Worm (Caenorhabditis elegans) whole organism, L1 larva: ENCODE results near the gene ver-3.
A peak's percentile ranks its signal among the peaks of the same experiment; 100 is the strongest.

ENCODE experiments used
- C04F5.9 ChIP-seq: sonication (generic microtip); optimal IDR thresholded peaks from 2 replicates; lab custom pipeline; 2016; ENCODE audit warnings: missing genetic modification characterization, missing compliant biosample characterization
- F16B12.6 ChIP-seq: fragments of 150-350 bp; optimal IDR thresholded peaks from 2 replicates; lab custom pipeline; 2014; ENCODE audit warnings: missing biosample characterization, missing genetic modification characterization
- ama-1 ChIP-seq: fragments of 150-350 bp; optimal IDR thresholded peaks from 2 replicates; lab custom pipeline; 2014
- blmp-1 ChIP-seq: fragments of 150-350 bp; optimal IDR thresholded peaks from 2 replicates; lab custom pipeline; 2014; ENCODE audit warnings: missing biosample characterization, missing genetic modification characterization
- ceh-8 ChIP-seq: fragments of 200-800 bp; sonication (Bioruptor generic); optimal IDR thresholded peaks from 2 replicates; lab custom pipeline; 2018; ENCODE audit warnings: mild to moderate bottlenecking, missing genetic modification characterization, moderate library complexity, missing compliant biosample characterization
- ceh-82 ChIP-seq, 3 experiments: fragments of 150-350 bp in 1 of 3; sonication (generic microtip) in 2 of 3; optimal IDR thresholded peaks; 2 replicates each; lab custom pipeline; 2014 to 2017; ENCODE audit warnings: missing biosample characterization in 3 of 3, missing genetic modification characterization in 3 of 3
- efl-1 ChIP-seq, 4 experiments: fragments of 150-350 bp; optimal IDR thresholded peaks in 3 of 4; peaks in 1 of 4; 1 replicate in 1 of 4; 2 replicates in 3 of 4; lab custom pipeline; 2014; ENCODE audit warnings: missing biosample characterization in 2 of 4, missing genetic modification characterization in 2 of 4, missing genetic modification reagents in 2 of 4
- efl-3 ChIP-seq: fragments of 200-800 bp; sonication (Bioruptor generic); optimal IDR thresholded peaks from 2 replicates; lab custom pipeline; 2018; ENCODE audit warnings: mild to moderate bottlenecking, missing genetic modification characterization, missing compliant biosample characterization
- elt-3 ChIP-seq, 6 experiments: fragments of 150-350 bp in 1 of 6; sonication (generic microtip); optimal IDR thresholded peaks; 2 replicates each; lab custom pipeline; 2017 to 2018; ENCODE audit warnings: missing biosample characterization in 6 of 6, missing genetic modification characterization in 6 of 6, inconsistent platforms in 1 of 6
- grh-1 ChIP-seq: fragments of 200-800 bp; sonication (Bioruptor generic); IDR thresholded peaks from 2 replicates; pipeline ENCODE4 v1.3.6; 2022; ENCODE audit warnings: missing genetic modification reagents, missing genetic modification characterization, missing compliant biosample characterization
- jun-1 ChIP-seq: fragments of 150-350 bp; optimal IDR thresholded peaks from 2 replicates; lab custom pipeline; 2014; ENCODE audit warnings: missing biosample characterization, missing genetic modification reagents, missing genetic modification characterization
- lin-14 ChIP-seq: fragments of 200-800 bp; sonication (Bioruptor generic); optimal IDR thresholded peaks from 2 replicates; lab custom pipeline; 2018; ENCODE audit warnings: mild to moderate bottlenecking, missing genetic modification characterization, moderate library complexity, missing compliant biosample characterization
- lin-35 ChIP-seq, 2 experiments: fragments of 150-350 bp; optimal IDR thresholded peaks; 2 replicates each; lab custom pipeline; 2014; ENCODE audit warnings: missing biosample characterization in 2 of 2, missing genetic modification characterization in 2 of 2, missing genetic modification reagents in 2 of 2
- lin-39 ChIP-seq: fragments of 150-350 bp; optimal IDR thresholded peaks from 2 replicates; lab custom pipeline; 2014; ENCODE audit warnings: missing biosample characterization, missing genetic modification reagents, missing genetic modification characterization
- lsy-2 ChIP-seq, 2 experiments: fragments of 150-350 bp; optimal IDR thresholded peaks; 2 replicates each; lab custom pipeline; 2014; ENCODE audit warnings: missing biosample characterization in 2 of 2, missing genetic modification characterization in 2 of 2
- mdl-1 ChIP-seq, 2 experiments: fragments of 150-350 bp; optimal IDR thresholded peaks; 2 replicates each; lab custom pipeline; 2014 to 2017; ENCODE audit warnings: missing biosample characterization in 2 of 2, missing genetic modification characterization in 2 of 2, inconsistent platforms in 1 of 2
- mep-1 ChIP-seq: fragments of 150-350 bp; optimal IDR thresholded peaks from 2 replicates; lab custom pipeline; 2014; ENCODE audit warnings: missing biosample characterization, missing genetic modification characterization
- nhr-19 ChIP-seq: fragments of 200-800 bp; sonication (Bioruptor generic); conservative IDR thresholded peaks from 2 replicates; pipeline ENCODE4 v1.3.6; 2022; ENCODE audit warnings: missing genetic modification characterization, missing compliant biosample characterization
- nhr-20 ChIP-seq: sonication (generic microtip); optimal IDR thresholded peaks from 2 replicates; lab custom pipeline; 2016; ENCODE audit warnings: mild to moderate bottlenecking, missing genetic modification characterization, missing compliant biosample characterization
- nhr-71 ChIP-seq: sonication (generic microtip); optimal IDR thresholded peaks from 2 replicates; lab custom pipeline; 2016; ENCODE audit warnings: mild to moderate bottlenecking, missing genetic modification characterization, moderate library complexity, missing compliant biosample characterization
- nhr-77 ChIP-seq: fragments of 150-350 bp; optimal IDR thresholded peaks from 2 replicates; lab custom pipeline; 2014; ENCODE audit warnings: missing biosample characterization, missing genetic modification characterization
- nhr-85 ChIP-seq: sonication (generic microtip); peaks from one replicate; lab custom pipeline; 2016; ENCODE audit warnings: missing genetic modification characterization, inconsistent platforms, missing compliant biosample characterization
- nhr-90 ChIP-seq: sonication (generic microtip); optimal IDR thresholded peaks from 2 replicates; lab custom pipeline; 2016; ENCODE audit warnings: mild to moderate bottlenecking, missing genetic modification characterization, missing compliant biosample characterization; ENCODE audit not compliant: poor library complexity
- rnt-1 ChIP-seq: sonication (generic microtip); optimal IDR thresholded peaks from 2 replicates; lab custom pipeline; 2016; ENCODE audit warnings: mild to moderate bottlenecking, missing genetic modification characterization, moderate library complexity, missing compliant biosample characterization
- snu-23 ChIP-seq: sonication (generic microtip); optimal IDR thresholded peaks from 2 replicates; lab custom pipeline; 2016; ENCODE audit warnings: missing genetic modification characterization, missing compliant biosample characterization
- swsn-7 ChIP-seq: sonication (generic microtip); optimal IDR thresholded peaks from 2 replicates; lab custom pipeline; 2016; ENCODE audit warnings: missing genetic modification characterization, missing compliant biosample characterization
- tbx-2 ChIP-seq: sonication (generic microtip); optimal IDR thresholded peaks from 2 replicates; lab custom pipeline; 2016; ENCODE audit warnings: missing genetic modification characterization, missing compliant biosample characterization
- unc-86 ChIP-seq: sonication (generic microtip); optimal IDR thresholded peaks from 2 replicates; lab custom pipeline; 2016; ENCODE audit warnings: missing genetic modification characterization, missing compliant biosample characterization
- vab-15 ChIP-seq: sonication (generic microtip); optimal IDR thresholded peaks from 2 replicates; lab custom pipeline; 2017; ENCODE audit warnings: missing genotype, mild to moderate bottlenecking, missing genetic modification characterization, missing compliant biosample characterization
- xbp-1 ChIP-seq: sonication (generic microtip); optimal IDR thresholded peaks from 2 replicates; lab custom pipeline; 2016; ENCODE audit warnings: missing genetic modification characterization, missing compliant biosample characterization
- ztf-11 ChIP-seq, 2 experiments: sonication (generic microtip); optimal IDR thresholded peaks; 2 replicates each; lab custom pipeline; 2016 to 2017; ENCODE audit warnings: missing genetic modification characterization in 2 of 2, missing biosample characterization in 1 of 2, missing compliant biosample characterization in 1 of 2

ver-3 gene

ce11 chrX:11008954-11009353 lies 16.7 kb downstream of the ver-3 start, which contains the start of gene ttr-31:
TSS of gene ttr-31 (minus strand) at chrX:11009054.
- TF ChIP-seq lin-14 (peak; percentile 21), ztf-11 (tag; optimal IDR thresholded peaks at IDR 0.05; lab: Kevin White, UChicago) (no peak), elt-3 (tag; optimal IDR thresholded peaks at IDR 0.05; lab: Kevin White, UChicago) (peak in 1 of 6 experiments; percentile 7), nhr-85 (tag; lab: Kevin White, UChicago) (peak; percentile 66), unc-86 (tag; lab: Kevin White, UChicago) (no peak)

ce11 chrX:11010565-11010964 lies 18.3 kb downstream of the ver-3 start, which contains the start of gene F58A3.4:
TSS of gene F58A3.4 (minus strand) at chrX:11010665.
- no peak for TF ChIP-seq nhr-77 (tag; lab: Kevin White, UChicago)
- TF ChIP-seq rnt-1 (tag; lab: Kevin White, UChicago) = no peak
- TF ChIP-seq ama-1 (lab: Kevin White, UChicago) = no peak
- TF ChIP-seq nhr-85 (tag; lab: Kevin White, UChicago) = no peak
- no peak for TF ChIP-seq unc-86 (tag; lab: Kevin White, UChicago)
- TF ChIP-seq ceh-8 = no peak
- no peak for TF ChIP-seq vab-15 (tag; lab: Kevin White, UChicago)
- no peak for TF ChIP-seq xbp-1 (tag; lab: Kevin White, UChicago)

ce11 chrX:11012337-11012736 lies 20.1 kb downstream of the ver-3 start, which contains the start of gene F58A3.3:
TSS of gene F58A3.3 (plus strand) at chrX:11012637.
- no peak for TF ChIP-seq swsn-7 (tag; lab: Kevin White, UChicago)
- no peak for TF ChIP-seq efl-1 (optimal IDR thresholded peaks at IDR 0.05; lab: Kevin White, UChicago)
- TF ChIP-seq efl-1 (GFP tag; optimal IDR thresholded peaks at IDR 0.05 in 1 of 2; lab: Kevin White, UChicago) = no peak
- TF ChIP-seq F16B12.6 (tag; lab: Kevin White, UChicago) = no peak
- no peak for TF ChIP-seq lin-39
- TF ChIP-seq mdl-1 (tag; optimal IDR thresholded peaks at IDR 0.05; lab: Kevin White, UChicago) = no peak
- TF ChIP-seq lin-14 = peak; percentile 19
- TF ChIP-seq lin-35 (GFP tag; optimal IDR thresholded peaks at IDR 0.05; lab: Kevin White, UChicago) = no peak
- peak; percentile 2 for TF ChIP-seq blmp-1
- TF ChIP-seq, all 84 proteins: peak for 2

ce11 chrX:11014394-11015280 lies 22.4 kb downstream of the ver-3 start:
- TF ChIP-seq blmp-1 = peak; percentile 80
- peak in 1 of 2 experiments; percentile 26 for TF ChIP-seq lin-35 (GFP tag; optimal IDR thresholded peaks at IDR 0.05; lab: Kevin White, UChicago)
- TF ChIP-seq rnt-1 (tag; lab: Kevin White, UChicago) = no peak
- TF ChIP-seq elt-3 (tag; optimal IDR thresholded peaks at IDR 0.05; lab: Kevin White, UChicago) = peak in 4 of 6 experiments; percentile 45 to 84 (median 74)
- no peak for TF ChIP-seq efl-3 (GFP tag; lab: Kevin White, UChicago)
- 0 out of 2 replicates have a peak, but pooled peaks have one; percentile 13 for TF ChIP-seq nhr-19 (GFP tag; lab: Robert Waterston, UW)
- peak; percentile 59 for TF ChIP-seq lin-14
- peak; percentile 86 for TF ChIP-seq grh-1 (GFP tag; lab: Robert Waterston, UW)
- peak; percentile 71 for TF ChIP-seq vab-15 (tag; lab: Kevin White, UChicago)
- peak; percentile 27 for TF ChIP-seq nhr-90 (tag; lab: Kevin White, UChicago)
- TF ChIP-seq swsn-7 (tag; lab: Kevin White, UChicago) = no peak
- TF ChIP-seq ceh-82 (tag; optimal IDR thresholded peaks at IDR 0.05; lab: Kevin White, UChicago) = peak in 1 of 3 experiments; percentile 4
- peak; percentile 47 for TF ChIP-seq nhr-71 (tag; lab: Kevin White, UChicago)
- TF ChIP-seq tbx-2 (tag; lab: Kevin White, UChicago) = peak; percentile 39
- TF ChIP-seq lsy-2 (tag; optimal IDR thresholded peaks at IDR 0.05; lab: Kevin White, UChicago) = peak in 1 of 2 experiments; percentile 51
- peak; percentile 55 for TF ChIP-seq snu-23
- peak in 1 of 2 experiments; percentile 40 for TF ChIP-seq mdl-1 (tag; optimal IDR thresholded peaks at IDR 0.05; lab: Kevin White, UChicago)
- TF ChIP-seq C04F5.9 (tag; lab: Kevin White, UChicago) = no peak
- peak; percentile 48 for TF ChIP-seq nhr-20 (tag; lab: Kevin White, UChicago)
- no peak for TF ChIP-seq jun-1 (tag; lab: Kevin White, UChicago)
- no peak for TF ChIP-seq lin-39
- peak; percentile 91 for TF ChIP-seq nhr-85 (tag; lab: Kevin White, UChicago)
- peak; percentile 31 for TF ChIP-seq mep-1 (tag; lab: Kevin White, UChicago)
